Fruit fly (Drosophila melanogaster) whole organism, embryonic: Measurements from ENCODE around the gene CG43902.
A peak's percentile ranks its signal among the peaks of the same experiment; 100 is the strongest.

ENCODE experiments used
- ATbp ChIP-seq: fragments of 200-800 bp; sonication (Bioruptor generic); optimal IDR thresholded peaks from 2 replicates; lab custom pipeline; 2017; ENCODE audit warnings: missing biosample characterization, mild to moderate bottlenecking, missing genetic modification characterization, missing genetic modification reagents
- Atf3 ChIP-seq: fragments of 200-800 bp; sonication (Bioruptor generic); optimal IDR thresholded peaks from 3 replicates; lab custom pipeline; 2016; ENCODE audit warnings: missing biosample characterization, missing genetic modification characterization
- Awh ChIP-seq: fragments of 200-800 bp; sonication (Bioruptor generic); IDR thresholded peaks from 2 replicates; pipeline ENCODE4, ENCODE4 v1.3.6; 2022; ENCODE audit warnings: missing biosample characterization, missing genetic modification characterization
- BEAF-32 ChIP-seq: fragments of 200-800 bp; sonication (Bioruptor generic); optimal IDR thresholded peaks from 3 replicates; lab custom pipeline; 2017; ENCODE audit warnings: missing biosample characterization, missing genetic modification characterization, mild to moderate bottlenecking, moderate library complexity, missing genetic modification reagents
- CG10321 ChIP-seq: fragments of 200-800 bp; sonication (Bioruptor generic); IDR thresholded peaks from 2 replicates; pipeline ENCODE4 v1.3.6; 2022; ENCODE audit warnings: missing biosample characterization, missing genetic modification characterization
- CG12769 ChIP-seq: fragments of 200-800 bp; sonication (Bioruptor generic); optimal IDR thresholded peaks from 2 replicates; lab custom pipeline; 2019; ENCODE audit warnings: missing biosample characterization, mild to moderate bottlenecking, missing genetic modification characterization, moderate library complexity
- CG14441 ChIP-seq: fragments of 200-800 bp; sonication (Bioruptor generic); IDR thresholded peaks from 2 replicates; pipeline ENCODE4 v1.3.6; 2022; ENCODE audit warnings: missing biosample characterization, missing genetic modification characterization
- CG15696 ChIP-seq: fragments of 200-800 bp; sonication (Bioruptor generic); optimal IDR thresholded peaks from 2 replicates; lab custom pipeline; 2019; ENCODE audit warnings: missing biosample characterization, mild to moderate bottlenecking, missing genetic modification characterization, moderate library complexity
- CG1602 ChIP-seq: fragments of 200-800 bp; sonication (Bioruptor generic); optimal IDR thresholded peaks from 3 replicates; lab custom pipeline; 2016; ENCODE audit warnings: missing biosample characterization, missing genetic modification characterization
- CG16863 ChIP-seq: fragments of 200-800 bp; sonication (Bioruptor generic); optimal IDR thresholded peaks from 3 replicates; lab custom pipeline; 2016; ENCODE audit warnings: missing biosample characterization, missing genetic modification characterization
- CG17568 ChIP-seq: fragments of 200-800 bp; sonication (Bioruptor generic); optimal IDR thresholded peaks from 2 replicates; lab custom pipeline; 2018; ENCODE audit warnings: missing biosample characterization, mild to moderate bottlenecking, missing genetic modification characterization, moderate library complexity
- CG17829 ChIP-seq: fragments of 200-800 bp; optimal IDR thresholded peaks from 2 replicates; lab custom pipeline; 2019; ENCODE audit warnings: missing biosample characterization, mild to moderate bottlenecking, missing genetic modification characterization, moderate library complexity
- CG30431 ChIP-seq: fragments of 200-800 bp; sonication (Bioruptor generic); optimal IDR thresholded peaks from 2 replicates; lab custom pipeline; 2017; ENCODE audit warnings: missing biosample characterization, missing genetic modification characterization
- CG3065 ChIP-seq: fragments of 200-800 bp; sonication (Bioruptor generic); optimal IDR thresholded peaks from 2 replicates; lab custom pipeline; 2016; ENCODE audit warnings: missing biosample characterization, missing genetic modification characterization
- CG5245 ChIP-seq: fragments of 200-800 bp; sonication (Bioruptor generic); optimal IDR thresholded peaks from 3 replicates; lab custom pipeline; 2016; ENCODE audit warnings: missing biosample characterization, missing genetic modification characterization
- CG5953 ChIP-seq: fragments of 200-800 bp; sonication (Bioruptor generic); IDR thresholded peaks from 2 replicates; pipeline ENCODE4 v1.3.6; 2022; ENCODE audit warnings: missing biosample characterization, missing genetic modification characterization
- CG6813 ChIP-seq: fragments of 200-800 bp; sonication (Bioruptor generic); optimal IDR thresholded peaks from 2 replicates; lab custom pipeline; 2017; ENCODE audit warnings: missing biosample characterization, missing genetic modification characterization, mild to moderate bottlenecking, moderate library complexity, missing genetic modification reagents
- CG7556 ChIP-seq: fragments of 200-800 bp; sonication (Bioruptor generic); optimal IDR thresholded peaks from 2 replicates; lab custom pipeline; 2017; ENCODE audit warnings: missing biosample characterization, mild to moderate bottlenecking, missing genetic modification characterization
- CG7786 ChIP-seq: fragments of 200-800 bp; sonication (Bioruptor generic); optimal IDR thresholded peaks from 2 replicates; lab custom pipeline; 2016; ENCODE audit warnings: missing biosample characterization, missing genetic modification characterization
- CG8924 ChIP-seq: fragments of 200-800 bp; optimal IDR thresholded peaks from 3 replicates; lab custom pipeline; 2019; ENCODE audit warnings: missing biosample characterization, mild to moderate bottlenecking, missing genetic modification characterization, moderate library complexity
- CG9215 ChIP-seq: fragments of 200-800 bp; sonication (Bioruptor generic); IDR thresholded peaks from 2 replicates; pipeline ENCODE4 v1.3.6; 2022; ENCODE audit warnings: missing biosample characterization, missing genetic modification characterization
- D ChIP-seq, 2 experiments: fragments of 200-800 bp in 1 of 2; fragments of >200 bp in 1 of 2; sonication (Bioruptor generic) in 1 of 2; optimal IDR thresholded peaks; 2 replicates in 1 of 2; 3 replicates in 1 of 2; lab custom pipeline; 2017; ENCODE audit warnings: mild to moderate bottlenecking in 1 of 2, missing biosample characterization in 1 of 2, missing genetic modification characterization in 1 of 2, missing genetic modification reagents in 1 of 2
- HLH3B ChIP-seq: fragments of 200-800 bp; sonication (Bioruptor generic); IDR thresholded peaks from 2 replicates; pipeline ENCODE4 v1.3.6; 2022; ENCODE audit warnings: missing biosample characterization, missing genetic modification characterization
- Hand ChIP-seq: fragments of 200-800 bp; sonication (Bioruptor generic); optimal IDR thresholded peaks from 2 replicates; lab custom pipeline; 2017; ENCODE audit warnings: mild to moderate bottlenecking, missing biosample characterization, missing genetic modification reagents, missing genetic modification characterization
- Hsf ChIP-seq: fragments of 200-800 bp; sonication (Bioruptor generic); optimal IDR thresholded peaks from 3 replicates; lab custom pipeline; 2016; ENCODE audit warnings: missing biosample characterization, missing genetic modification characterization
- Optix ChIP-seq: fragments of 200-800 bp; sonication (Bioruptor generic); IDR thresholded peaks from 3 replicates; pipeline ENCODE4 v1.3.6; 2022; ENCODE audit warnings: missing biosample characterization, missing genetic modification characterization
- PHDP ChIP-seq: fragments of 200-800 bp; sonication (Bioruptor generic); optimal IDR thresholded peaks from 3 replicates; lab custom pipeline; 2018; ENCODE audit warnings: missing biosample characterization, mild to moderate bottlenecking, missing genetic modification characterization, moderate library complexity
- Sry-β ChIP-seq: fragments of 200-800 bp; sonication (Bioruptor generic); optimal IDR thresholded peaks from 2 replicates; lab custom pipeline; 2018; ENCODE audit warnings: missing biosample characterization, mild to moderate bottlenecking, missing genetic modification characterization, moderate library complexity
- Sry-δ ChIP-seq: fragments of 200-800 bp; sonication (Bioruptor generic); optimal IDR thresholded peaks from 2 replicates; lab custom pipeline; 2016; ENCODE audit warnings: missing biosample characterization, missing genetic modification characterization
- YL-1 ChIP-seq: fragments of 200-800 bp; sonication (Bioruptor generic); optimal IDR thresholded peaks from 3 replicates; lab custom pipeline; 2017; ENCODE audit warnings: missing biosample characterization, mild to moderate bottlenecking, missing genetic modification characterization
- ase ChIP-seq: fragments of 200-800 bp; sonication (Bioruptor generic); IDR thresholded peaks from 3 replicates; pipeline ENCODE4 v1.3.6; 2022; ENCODE audit warnings: missing biosample characterization, missing genetic modification characterization
- az2 ChIP-seq: fragments of 200-800 bp; sonication (Bioruptor generic); optimal IDR thresholded peaks from 3 replicates; lab custom pipeline; 2016; ENCODE audit warnings: missing biosample characterization, missing genetic modification characterization
- bbx ChIP-seq: fragments of 200-800 bp; sonication (Bioruptor generic); IDR thresholded peaks from 2 replicates; pipeline ENCODE4 v1.3.6; 2022; ENCODE audit warnings: missing biosample characterization, missing genetic modification characterization; ENCODE audit not compliant: partially characterized antibody
- bowl ChIP-seq: fragments of 200-800 bp; sonication (Bioruptor generic); IDR thresholded peaks from 2 replicates; pipeline ENCODE4 v1.3.6; 2022; ENCODE audit warnings: missing biosample characterization, missing genetic modification characterization
- bsh ChIP-seq, 2 experiments: fragments of 200-800 bp; sonication (Bioruptor generic); optimal IDR thresholded peaks; 2 replicates each; lab custom pipeline; 2017 to 2018; ENCODE audit warnings: mild to moderate bottlenecking in 2 of 2, missing biosample characterization in 2 of 2, missing genetic modification characterization in 2 of 2, moderate library complexity in 1 of 2
- gem ChIP-seq: fragments of 200-800 bp; sonication (Bioruptor generic); optimal IDR thresholded peaks from 2 replicates; lab custom pipeline; 2019; ENCODE audit warnings: missing biosample characterization, mild to moderate bottlenecking, missing genetic modification characterization, moderate library complexity
- hb ChIP-seq: fragments of 200-800 bp; sonication (Bioruptor generic); IDR thresholded peaks from 3 replicates; pipeline ENCODE4 v1.3.6; 2022; ENCODE audit warnings: missing biosample characterization, missing genetic modification characterization; ENCODE audit not compliant: partially characterized antibody
- hbn ChIP-seq: fragments of 200-800 bp; sonication (Bioruptor generic); IDR thresholded peaks from 2 replicates; pipeline ENCODE4 v1.3.6; 2022; ENCODE audit warnings: missing biosample characterization, missing genetic modification characterization; ENCODE audit not compliant: partially characterized antibody
- lab ChIP-seq: fragments of 200-800 bp; sonication (Bioruptor generic); optimal IDR thresholded peaks from 3 replicates; lab custom pipeline; 2017; ENCODE audit warnings: missing biosample characterization, missing genetic modification characterization, mild to moderate bottlenecking, moderate library complexity, missing genetic modification reagents
- pnt ChIP-seq: fragments of 200-800 bp; sonication (Bioruptor generic); optimal IDR thresholded peaks from 3 replicates; lab custom pipeline; 2016; ENCODE audit warnings: missing biosample characterization, missing genetic modification characterization
- pros ChIP-seq: fragments of 200-800 bp; sonication (Bioruptor generic); optimal IDR thresholded peaks from 3 replicates; lab custom pipeline; 2019; ENCODE audit warnings: missing biosample characterization, mild to moderate bottlenecking, missing genetic modification characterization, moderate library complexity
- sens ChIP-seq: fragments of 200-800 bp; sonication (Bioruptor generic); peaks from one replicate; lab custom pipeline; 2016; ENCODE audit warnings: missing biosample characterization, missing genetic modification characterization
- seq ChIP-seq: fragments of 200-800 bp; sonication (Bioruptor generic); IDR thresholded peaks from 2 replicates; pipeline ENCODE4 v1.3.6; 2022; ENCODE audit warnings: missing biosample characterization, missing genetic modification characterization
- tup ChIP-seq: fragments of 200-800 bp; sonication (Bioruptor generic); optimal IDR thresholded peaks from 2 replicates; lab custom pipeline; 2016; ENCODE audit warnings: missing biosample characterization, mild to moderate bottlenecking, missing genetic modification characterization, moderate library complexity
- vfl ChIP-seq: fragments of 200-800 bp; sonication (Bioruptor generic); optimal IDR thresholded peaks from 2 replicates; lab custom pipeline; 2016; ENCODE audit warnings: missing biosample characterization, missing genetic modification characterization

The CG43902 gene

DNA sequence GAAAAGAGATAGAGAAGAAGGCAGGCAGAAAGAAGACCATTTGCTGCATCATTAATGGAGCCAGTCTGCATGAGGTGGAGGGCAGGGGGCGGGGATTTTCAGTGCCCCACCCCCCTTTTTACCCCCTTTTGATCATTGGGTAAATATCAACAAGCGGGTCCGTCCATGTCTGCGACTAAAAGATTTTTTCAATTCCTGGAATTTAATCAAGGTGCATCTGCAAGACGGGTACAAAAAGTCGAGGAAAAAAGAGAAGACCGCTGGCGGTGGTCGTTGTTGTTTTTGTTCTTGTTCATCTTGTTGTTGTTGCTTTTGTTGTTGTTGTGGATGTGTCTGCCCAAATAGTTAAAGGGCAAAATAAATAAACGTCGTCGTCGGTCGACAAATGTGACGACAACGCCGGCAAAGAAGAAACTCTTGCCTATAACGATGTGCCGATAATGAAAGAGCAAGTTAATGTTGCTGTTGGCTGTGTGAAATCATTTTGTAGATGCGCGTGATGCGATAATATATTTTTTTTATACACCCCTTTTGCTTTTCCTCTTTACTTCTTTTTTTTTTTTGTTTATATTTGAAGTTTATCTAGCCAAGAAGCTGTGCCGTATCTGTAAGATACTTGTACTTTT is 42.5 kb upstream of the CG43902 start (continued):
- TF ChIP-seq vfl (GFP tag; lab: Kevin White, UChicago) (no peak), CG17829 (no peak), PHDP (no peak), bowl (GFP tag; lab: Robert Waterston, UW) (no peak), CG3065 (GFP tag; lab: Kevin White, UChicago) (no peak), CG5245 (GFP tag; lab: Kevin White, UChicago) (no peak), CG6813 (GFP tag; lab: Kevin White, UChicago) (peak; percentile 36), CG9215 (GFP tag; lab: Robert Waterston, UW) (no peak), CG30431 (GFP tag; lab: Kevin White, UChicago) (peak; percentile 7), CG7556 (peak; percentile 11), ATbp (peak; percentile 81), CG1602 (GFP tag; lab: Kevin White, UChicago) (no peak), Optix (GFP tag; lab: Robert Waterston, UW) (peak; percentile 51; the same call in 1 of the 3 replicates), az2 (no peak), HLH3B (GFP tag; lab: Robert Waterston, UW) (peak; percentile 19; the same call in 1 of the 2 replicates), Hand (GFP tag; lab: Kevin White, UChicago) (no peak), D (optimal IDR thresholded peaks at IDR 0.05; lab: Kevin White, UChicago) (no peak), D (GFP tag; optimal IDR thresholded peaks at IDR 0.05; lab: Kevin White, UChicago) (peak; percentile 76), pnt (GFP tag; lab: Kevin White, UChicago) (peak; percentile 7), hbn (GFP tag; lab: Robert Waterston, UW) (no peak), CG8924 (tag; lab: Kevin White, UChicago) (peak; percentile 10), hb (GFP tag; lab: Robert Waterston, UW) (no peak), Awh (GFP tag; lab: Robert Waterston, UW) (peak; percentile 77), CG14441 (GFP tag; lab: Robert Waterston, UW) (no peak), BEAF-32 (GFP tag; lab: Kevin White, UChicago) (no peak), CG7786 (GFP tag; lab: Kevin White, UChicago) (peak; percentile 3), YL-1 (GFP tag; lab: Kevin White, UChicago) (no peak), Sry-β (GFP tag; lab: Kevin White, UChicago) (peak; percentile 19), CG15696 (peak; percentile 40), Sry-δ (GFP tag; lab: Kevin White, UChicago) (no peak), gem (tag; lab: Kevin White, UChicago) (peak; percentile 5), bsh (GFP tag; optimal IDR thresholded peaks at IDR 0.05; lab: Kevin White, UChicago) (peak in 1 of 2 experiments; percentile 43), ase (no peak), CG17568 (peak; percentile 4), CG16863 (GFP tag; lab: Kevin White, UChicago) (peak; percentile 9), CG12769 (tag; lab: Kevin White, UChicago) (no peak), bbx (no peak), lab (peak; percentile 27), pros (GFP tag; lab: Kevin White, UChicago) (peak; percentile 34), CG5953 (0 out of 2 replicates have a peak, but pooled peaks have one; percentile 27), tup (GFP tag; lab: Kevin White, UChicago) (peak; percentile 34), sens (GFP tag; lab: Kevin White, UChicago) (peak; percentile 91), CG10321 (GFP tag; lab: Robert Waterston, UW) (0 out of 2 replicates have a peak, but pooled peaks have one; percentile 8), Hsf (GFP tag; lab: Kevin White, UChicago) (no peak), Atf3 (no peak), seq (GFP tag; lab: Robert Waterston, UW) (0 out of 2 replicates have a peak, but pooled peaks have one; percentile 17)
